Fruit fly (Drosophila melanogaster): ENCODE measurements around the gene CG43084.

The CG43084 gene

DNA sequence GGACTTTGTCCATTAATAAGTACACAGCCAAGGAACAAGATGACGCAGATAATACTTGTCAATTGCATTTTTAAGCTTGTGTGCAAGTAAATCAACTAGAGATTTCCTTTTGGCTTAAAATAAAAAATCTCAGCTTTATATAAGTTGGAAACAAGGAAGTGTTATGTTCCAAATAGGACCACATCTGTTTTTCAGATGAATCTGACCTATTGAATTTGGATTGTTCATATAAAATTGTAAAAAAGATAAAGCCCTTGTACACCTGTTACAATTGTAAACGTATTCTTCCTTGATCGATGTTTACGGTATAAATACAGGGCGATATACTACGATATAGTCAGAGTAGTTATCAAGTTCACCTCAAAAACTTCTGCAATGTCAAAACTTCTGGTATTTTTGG, 6.6 kb downstream of the CG43084 start, which contains the start of the genes Eig71Ef and Eig71Eg:
Eig71Ef (minus strand) TSS at position 101 of the 400 bp plus-strand sequence.
Eig71Eg (plus strand) TSS at position 339 of the 400 bp plus-strand sequence.
- TF ChIP-seq Optix (GFP tag; IDR thresholded peaks at IDR 0.05) (no peak), BEAF-32 (GFP tag; optimal IDR thresholded peaks at IDR 0.05) (no peak), sim (GFP tag; IDR thresholded peaks at IDR 0.05) (no peak), CG3065 (GFP tag; optimal IDR thresholded peaks at IDR 0.05) (no peak), CG12219 (GFP tag; optimal IDR thresholded peaks at IDR 0.05) (no peak), yki (optimal IDR thresholded peaks at IDR 0.05) (no peak), CG43689 (GFP tag; IDR thresholded peaks at IDR 0.05) (no peak), gfzf (GFP tag; optimal IDR thresholded peaks at IDR 0.05) (no peak), CG18619 (GFP tag; optimal IDR thresholded peaks at IDR 0.05) (no peak), Dad (GFP tag; optimal IDR thresholded peaks at IDR 0.05) (no peak), Aef1 (GFP tag; IDR thresholded peaks at IDR 0.05) (no peak), CG42726 (GFP tag; IDR thresholded peaks at IDR 0.05; ENCODE audit: partially characterized antibody) (no peak)

DNA sequence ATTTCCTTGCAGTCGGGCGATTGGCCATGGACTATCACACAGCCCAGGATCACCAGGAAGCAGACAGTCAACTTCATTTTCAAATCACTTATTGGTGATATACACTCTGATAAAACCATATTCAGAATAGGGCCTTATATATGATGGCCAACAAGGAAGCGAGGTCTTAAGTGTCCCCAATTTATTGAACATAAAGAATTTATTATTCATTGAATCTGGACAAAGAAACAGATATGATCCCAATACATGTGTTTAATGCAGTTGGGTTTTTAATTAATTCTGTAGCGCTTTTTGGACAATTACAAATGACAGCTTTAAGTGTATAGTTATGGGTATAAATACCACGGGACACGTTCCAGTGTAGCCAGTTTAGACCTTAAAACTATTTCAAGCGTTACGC, 8.7 kb downstream of the CG43084 start, which contains the start of the genes Eig71Eh and Eig71Ei:
Eig71Eh (minus strand) TSS at position 101 of the 400 bp plus-strand sequence.
Eig71Ei (plus strand) TSS at position 367 of the 400 bp plus-strand sequence.
- TF ChIP-seq tna (GFP tag; IDR thresholded peaks at IDR 0.05; ENCODE audit: partially characterized antibody): no peak
- TF ChIP-seq B-H2 (GFP tag; optimal IDR thresholded peaks at IDR 0.05): no peak
- TF ChIP-seq sens (GFP tag): peak; percentile 48

DNA sequence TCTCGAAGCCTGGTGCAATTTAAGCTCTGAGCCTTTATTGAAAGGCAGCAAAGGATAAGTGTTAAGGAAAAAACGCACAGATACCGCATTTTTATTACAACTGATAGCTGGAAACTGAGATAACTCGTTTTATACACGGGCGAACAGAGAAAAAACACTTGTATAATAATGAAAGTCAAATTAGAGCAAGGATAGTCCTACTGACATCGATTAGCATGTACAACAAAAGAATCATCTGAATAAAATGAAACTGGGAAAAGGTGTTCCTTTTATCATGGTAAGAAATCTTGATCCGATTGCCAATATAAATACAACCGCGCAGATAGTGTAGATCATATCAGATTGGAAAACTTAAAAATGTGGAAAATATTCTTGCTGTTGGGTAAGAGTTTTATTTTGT, 10.3 kb downstream of the CG43084 start, which contains the start of the genes Eig71Ej and Eig71Ek:
Eig71Ej (minus strand) TSS at position 101 of the 400 bp plus-strand sequence.
Eig71Ek (plus strand) TSS at position 334 of the 400 bp plus-strand sequence.
- no peak for TF ChIP-seq HHEX (GFP tag; optimal IDR thresholded peaks at IDR 0.05)

DNA sequence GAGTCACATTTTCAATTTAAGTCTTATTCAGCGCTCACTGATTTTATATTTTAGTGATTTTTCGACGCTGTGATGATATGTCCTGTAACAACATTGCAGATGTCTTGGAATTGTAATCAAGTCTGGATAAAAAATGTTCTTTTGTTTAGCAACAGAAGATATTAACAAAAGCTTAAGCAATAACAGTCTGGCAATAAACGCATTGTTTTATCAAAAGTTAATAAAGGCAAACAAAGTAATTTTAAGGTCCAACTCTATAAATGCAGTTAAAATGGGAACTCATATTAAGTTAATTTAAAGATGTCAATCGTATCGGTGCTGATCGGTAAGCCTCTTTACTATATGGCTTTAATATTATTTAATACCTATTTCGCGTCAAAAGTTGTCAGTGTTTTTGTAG, 10.9 kb downstream of the CG43084 start, which contains the start of gene CG43082:
CG43082 (plus strand) TSS at position 301 of the 400 bp plus-strand sequence.
- TF ChIP-seq CG8290 (GFP tag; optimal IDR thresholded peaks at IDR 0.05) (no peak), CG8290 (tag; optimal IDR thresholded peaks at IDR 0.05) (no peak), bab2 (GFP tag; optimal IDR thresholded peaks at IDR 0.05) (no peak), HmgZ (tag; optimal IDR thresholded peaks at IDR 0.05) (no peak), Bgb (GFP tag; IDR thresholded peaks at IDR 0.05; ENCODE audit: partially characterized antibody) (no peak), CG18262 (tag; optimal IDR thresholded peaks at IDR 0.05) (no peak), CG4282 (GFP tag; optimal IDR thresholded peaks at IDR 0.05) (no peak), Vsx1 (GFP tag; optimal IDR thresholded peaks at IDR 0.05) (no peak), cwo (GFP tag; optimal IDR thresholded peaks at IDR 0.05) (no peak), crc (GFP tag; optimal IDR thresholded peaks at IDR 0.05) (no peak), pan (optimal IDR thresholded peaks at IDR 0.05) (no peak), pan (GFP tag; optimal IDR thresholded peaks at IDR 0.05 in 1 of 2, IDR thresholded peaks at IDR 0.05 in 1 of 2) (no peak), lab (GFP tag; optimal IDR thresholded peaks at IDR 0.05) (no peak), Trl (optimal IDR thresholded peaks at IDR 0.05) (no peak), Trl (GFP tag; optimal IDR thresholded peaks at IDR 0.05) (no peak), CG13624 (GFP tag; optimal IDR thresholded peaks at IDR 0.05) (no peak), gfzf (GFP tag; optimal IDR thresholded peaks at IDR 0.05) (no peak), croc (GFP tag; conservative IDR thresholded peaks at IDR 0.05) (no peak), sens-2 (GFP tag; IDR thresholded peaks at IDR 0.05) (no peak), CG8924 (tag; optimal IDR thresholded peaks at IDR 0.05) (no peak), Hr51 (GFP tag; optimal IDR thresholded peaks at IDR 0.05) (no peak), tap (tag; optimal IDR thresholded peaks at IDR 0.05) (no peak), CG32532 (GFP tag; IDR thresholded peaks at IDR 0.05) (no peak)

All from whole organism, embryonic.